Fruit fly (Drosophila melanogaster): ENCODE results near the gene CG3857.

The CG3857 gene

DNA sequence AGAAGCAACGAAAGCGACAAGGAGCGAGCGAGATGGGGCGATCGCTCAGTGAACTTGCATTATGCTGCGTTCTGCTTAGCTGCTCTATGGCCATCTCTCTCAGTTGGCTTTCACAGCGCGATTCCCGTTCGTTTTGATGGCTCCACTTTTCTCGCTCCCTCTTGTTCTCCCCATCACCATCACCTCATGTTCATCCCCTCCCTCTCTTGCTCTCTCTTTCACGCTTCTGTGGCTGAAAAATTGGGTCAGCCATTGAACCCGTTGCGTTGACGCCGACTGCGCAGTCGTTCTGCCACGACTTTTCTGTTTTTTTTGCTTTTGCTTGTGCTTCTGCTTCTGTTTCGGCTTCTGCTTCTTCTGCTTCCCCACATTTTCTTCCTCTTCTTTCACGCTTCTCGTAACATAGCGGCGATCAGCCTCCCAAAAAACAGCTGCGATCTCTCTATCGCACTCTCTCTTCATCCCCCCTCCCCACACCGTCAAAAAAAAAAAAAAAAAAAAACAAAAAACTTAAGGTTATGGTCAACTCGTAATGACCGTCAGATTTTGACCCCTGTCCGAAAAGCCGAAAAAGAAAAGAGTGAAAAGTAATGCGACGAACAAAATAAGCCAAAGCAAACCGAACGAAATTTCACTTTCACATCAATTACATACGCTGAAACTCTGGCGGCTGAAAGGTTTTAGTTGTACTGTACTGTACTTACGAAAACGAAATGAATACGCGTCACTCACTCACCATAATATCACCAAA, 30.9 kb upstream of the CG3857 start (continued):
- TF ChIP-seq Trl (optimal IDR thresholded peaks at IDR 0.05) (peak in 1 of 2 experiments; percentile 16), Trl (GFP tag; optimal IDR thresholded peaks at IDR 0.05) (no peak), CG5180 (GFP tag; optimal IDR thresholded peaks at IDR 0.05) (no peak), CG8478 (optimal IDR thresholded peaks at IDR 0.05) (peak; percentile 97), sug (tag; optimal IDR thresholded peaks at IDR 0.05) (no peak), Lpt (GFP tag; optimal IDR thresholded peaks at IDR 0.05) (no peak), Mrtf (GFP tag; IDR thresholded peaks at IDR 0.05) (no peak), CG14860 (GFP tag; IDR thresholded peaks at IDR 0.05; ENCODE audit: partially characterized antibody) (no peak), gt (GFP tag; IDR thresholded peaks at IDR 0.05) (no peak), CG15514 (GFP tag; optimal IDR thresholded peaks at IDR 0.05) (no peak), CG17385 (GFP tag; optimal IDR thresholded peaks at IDR 0.05) (peak; percentile 81)

dm6 chrX:1969775-1970574, 30.1 kb upstream of the CG3857 start:
- TF ChIP-seq CG13775 (GFP tag; optimal IDR thresholded peaks at IDR 0.05) (no peak), slbo (GFP tag; IDR thresholded peaks at IDR 0.05) (no peak), Sry-δ (GFP tag; optimal IDR thresholded peaks at IDR 0.05) (no peak), CG2129 (GFP tag; IDR thresholded peaks at IDR 0.05; ENCODE audit: partially characterized antibody) (no peak), gem (tag; optimal IDR thresholded peaks at IDR 0.05) (no peak), Taf1 (GFP tag; IDR thresholded peaks at IDR 0.05) (no peak), CG18619 (GFP tag; optimal IDR thresholded peaks at IDR 0.05) (no peak), Lhr (GFP tag; optimal IDR thresholded peaks at IDR 0.05) (no peak), CG8359 (GFP tag; optimal IDR thresholded peaks at IDR 0.05; ENCODE audit: borderline replicate concordance) (no peak), Pdp1 (GFP tag; optimal IDR thresholded peaks at IDR 0.05) (peak in 1 of 2 experiments; percentile 70), disco-r (GFP tag; optimal IDR thresholded peaks at IDR 0.05) (no peak), vvl (GFP tag; IDR thresholded peaks at IDR 0.05) (0 out of 2 replicates have a peak, but pooled peaks have one; percentile 5), Drgx (GFP tag; IDR thresholded peaks at IDR 0.05) (peak; percentile 66), HmgZ (tag; optimal IDR thresholded peaks at IDR 0.05) (no peak), maf-S (GFP tag; optimal IDR thresholded peaks at IDR 0.05) (no peak), oc (tag; optimal IDR thresholded peaks at IDR 0.05) (no peak), CG6175 (GFP tag; IDR thresholded peaks at IDR 0.05) (no peak), CG9932 (GFP tag; IDR thresholded peaks at IDR 0.05) (no peak), Blimp-1 (GFP tag; optimal IDR thresholded peaks at IDR 0.05) (peak; percentile 91), pros (GFP tag; optimal IDR thresholded peaks at IDR 0.05) (peak; percentile 18), CG18599 (GFP tag; optimal IDR thresholded peaks at IDR 0.05) (no peak), CG6854 (GFP tag; optimal IDR thresholded peaks at IDR 0.05) (no peak), Deaf1 (tag; optimal IDR thresholded peaks at IDR 0.05) (peak; percentile 77), Poxn (GFP tag; IDR thresholded peaks at IDR 0.05) (no peak), mld (GFP tag; IDR thresholded peaks at IDR 0.05; ENCODE audit: partially characterized antibody) (no peak), toy (GFP tag; IDR thresholded peaks at IDR 0.05) (no peak), H2.0 (GFP tag; IDR thresholded peaks at IDR 0.05) (no peak), sens-2 (GFP tag; IDR thresholded peaks at IDR 0.05) (no peak), Atf6 (GFP tag; IDR thresholded peaks at IDR 0.05) (no peak), PHDP (tag; optimal IDR thresholded peaks at IDR 0.05) (no peak)

All from whole organism, embryonic.